Worm (Caenorhabditis elegans) whole organism, late embryonic: Measurements from ENCODE around the gene Y37H2A.12.

Experiments
- ceh-2 ChIP-seq: sonication (generic microtip); optimal IDR thresholded peaks from 2 replicates; lab custom pipeline; 2016; ENCODE audit warnings: missing genotype, missing genetic modification characterization, missing compliant biosample characterization
- elt-4 ChIP-seq: sonication (generic microtip); optimal IDR thresholded peaks from 2 replicates; lab custom pipeline; 2016; ENCODE audit warnings: missing genetic modification characterization, missing compliant biosample characterization
- fkh-10 ChIP-seq: fragments of 150-350 bp; optimal IDR thresholded peaks from 2 replicates; lab custom pipeline; 2014; ENCODE audit warnings: missing biosample characterization, missing genetic modification reagents, missing genetic modification characterization
- pat-9 ChIP-seq: fragments of 200-800 bp; sonication (Bioruptor generic); optimal IDR thresholded peaks from 2 replicates; lab custom pipeline; 2018; ENCODE audit warnings: mild to moderate bottlenecking, missing genetic modification characterization, moderate library complexity, missing compliant biosample characterization
- pqm-1 ChIP-seq: sonication (generic microtip); optimal IDR thresholded peaks from 2 replicates; lab custom pipeline; 2016; ENCODE audit warnings: missing genetic modification characterization, missing compliant biosample characterization
- pros-1 ChIP-seq: fragments of 150-350 bp; optimal IDR thresholded peaks from 2 replicates; lab custom pipeline; 2014; ENCODE audit warnings: missing biosample characterization, missing genetic modification reagents, missing genetic modification characterization
- sox-4 ChIP-seq: sonication (generic microtip); optimal IDR thresholded peaks from 2 replicates; lab custom pipeline; 2017; ENCODE audit warnings: mild to moderate bottlenecking, missing genetic modification characterization, inconsistent platforms, missing compliant biosample characterization
- unc-55 ChIP-seq: sonication (generic microtip); optimal IDR thresholded peaks from 2 replicates; lab custom pipeline; 2017; ENCODE audit warnings: missing biosample characterization, missing genetic modification reagents, missing genetic modification characterization

DNA sequence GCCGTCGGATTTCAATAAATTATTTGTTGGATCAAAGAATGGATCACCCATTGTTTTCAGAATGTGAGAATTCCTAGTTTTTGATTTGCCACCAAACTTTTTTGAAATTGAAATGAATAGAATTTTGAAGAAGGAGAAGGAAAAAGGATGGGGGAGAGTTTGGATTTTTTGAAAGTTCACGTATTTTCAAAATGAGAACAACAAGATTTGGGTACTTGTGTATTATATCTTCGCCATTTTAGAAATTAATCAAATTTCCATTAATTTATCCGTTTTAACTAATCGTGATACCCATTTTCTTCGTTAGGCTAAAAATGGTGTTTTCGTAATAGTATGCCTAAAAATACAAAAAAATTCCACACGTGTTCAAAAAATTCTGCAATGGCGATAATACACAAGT lies 40.6 kb upstream of the Y37H2A.12 start, which contains the start of gene C14A6.8:
- TF ChIP-seq pqm-1 (tag; lab: Kevin White, UChicago) (no peak), unc-55 (no peak), pros-1 (no peak), pat-9 (tag; lab: Kevin White, UChicago) (no peak), elt-4 (tag; lab: Kevin White, UChicago) (no peak), fkh-10 (GFP tag; lab: Kevin White, UChicago) (no peak), sox-4 (tag; lab: Kevin White, UChicago) (no peak), ceh-2 (tag; lab: Kevin White, UChicago) (no peak)
